Worm (Caenorhabditis elegans) whole organism, dauer: ENCODE data around the gene C16D2.3.

ENCODE experiments used
- unc-62 ChIP-seq: sonication (generic microtip); optimal IDR thresholded peaks from 2 replicates; lab custom pipeline; 2017; ENCODE audit warnings: missing biosample characterization, missing genetic modification reagents, missing genetic modification characterization

The C16D2.3 gene

DNA sequence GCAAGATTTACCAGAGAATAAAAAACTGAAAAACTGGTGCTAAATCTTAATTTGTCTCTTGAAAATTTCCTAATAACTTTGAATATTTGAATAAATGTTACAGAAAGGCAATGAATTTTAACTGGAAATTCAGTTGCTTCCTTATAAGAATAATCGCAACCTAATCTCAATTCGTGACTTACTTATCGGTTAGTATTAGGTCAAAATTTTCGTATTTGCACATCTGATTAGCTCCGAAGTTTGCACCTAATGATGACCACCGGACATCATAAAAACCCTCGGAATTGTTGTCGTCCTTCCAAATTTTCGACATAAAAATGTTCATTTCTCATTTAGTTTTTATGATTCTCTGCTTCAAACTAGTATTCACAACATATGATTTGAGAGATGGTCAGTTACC lies at the start of gene C16D2.3:
Gene C16D2.3, plus strand, starts transcription at position 301 of the 400 bp plus-strand sequence.
- no peak for TF ChIP-seq unc-62 (GFP tag; lab: Kevin White, UChicago)

DNA sequence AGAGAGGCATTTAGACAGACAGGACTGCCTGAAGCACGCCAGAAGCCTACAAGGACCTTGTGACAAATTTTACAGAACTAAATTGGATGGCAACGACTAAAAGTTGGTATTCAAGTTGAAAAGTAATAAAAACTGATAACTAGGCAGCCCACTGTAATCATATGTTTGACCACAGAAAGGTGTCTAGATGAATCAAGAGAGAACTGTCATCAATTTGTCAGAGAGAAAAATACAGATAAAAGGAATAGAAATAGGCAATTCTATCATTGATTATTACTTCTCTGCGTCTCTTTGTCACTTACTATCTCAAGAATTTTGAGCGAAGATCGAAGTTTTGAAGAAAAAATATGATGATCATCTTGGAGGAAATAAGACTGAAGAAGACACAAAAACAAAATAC lies 45.0 kb upstream of the C16D2.3 start:
- TF ChIP-seq unc-62 (GFP tag; lab: Kevin White, UChicago), result no peak

DNA sequence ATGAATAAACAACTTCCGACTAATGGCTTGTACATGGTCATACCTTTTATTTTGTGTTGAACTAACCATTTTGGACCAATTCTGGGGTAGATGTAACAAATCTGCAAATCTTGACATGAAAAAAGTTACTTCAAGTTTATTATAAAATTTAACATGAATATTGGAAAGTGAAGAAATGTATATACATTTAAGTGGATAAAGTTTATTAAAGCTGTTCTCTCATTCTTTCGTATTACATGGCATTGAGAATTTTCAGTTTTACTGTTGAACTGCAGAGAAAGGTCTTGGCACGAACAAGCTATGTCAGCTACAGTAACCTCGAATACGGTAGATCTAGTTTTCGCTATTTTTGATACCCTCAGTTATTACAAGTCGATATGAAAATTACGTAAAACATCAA lies 44.3 kb upstream of the C16D2.3 start, which contains the start of gene C07H4.1:
Gene C07H4.1, minus strand, starts transcription at position 101 of the 400 bp plus-strand sequence.
- TF ChIP-seq unc-62 (GFP tag; lab: Kevin White, UChicago), result no peak

DNA sequence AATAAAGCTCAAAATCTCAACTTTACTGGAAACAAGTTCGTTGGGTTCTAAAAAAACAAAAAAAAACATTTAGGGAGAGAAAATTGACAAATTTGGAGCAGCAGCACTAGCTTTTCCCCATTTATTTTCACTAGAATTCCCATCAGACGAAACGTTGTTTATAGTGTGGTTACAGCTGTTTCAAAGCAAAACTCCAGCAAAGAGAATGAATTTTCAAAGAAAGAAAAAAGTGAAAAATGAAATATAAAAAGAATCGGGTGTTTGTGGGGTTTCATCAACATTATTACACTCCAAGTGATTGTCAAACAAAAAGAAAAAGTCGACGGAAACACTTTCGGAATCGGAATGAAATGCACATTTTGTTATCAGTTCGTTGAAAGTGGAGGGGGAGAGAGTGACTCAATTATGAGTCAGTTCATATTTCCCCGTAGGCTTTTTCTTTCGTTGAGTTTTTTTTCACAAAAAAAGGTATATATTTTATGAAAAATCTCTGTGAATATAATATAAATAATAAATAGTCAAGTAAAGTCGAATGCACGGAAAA lies 43.6 kb upstream of the C16D2.3 start:
- no peak for TF ChIP-seq unc-62 (GFP tag; lab: Kevin White, UChicago)

DNA sequence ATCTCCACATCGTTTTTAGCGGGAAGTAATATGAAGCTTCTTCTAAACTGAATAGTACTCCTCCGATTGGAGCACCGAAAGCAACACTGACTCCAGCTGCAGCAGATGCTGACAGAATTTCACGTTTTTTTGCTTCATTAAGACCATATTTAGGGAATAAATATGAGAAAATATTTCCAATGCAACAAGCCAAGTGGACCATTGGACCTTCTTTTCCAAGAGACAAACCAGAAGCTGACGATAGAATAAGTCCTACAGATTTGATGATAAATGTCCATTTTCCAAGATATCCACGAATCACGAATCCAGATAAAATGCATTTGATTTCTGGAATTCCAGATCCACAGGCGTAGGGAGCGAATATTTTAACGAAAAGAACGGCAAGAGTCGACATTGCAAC lies 40.6 kb upstream of the C16D2.3 start:
- no peak for TF ChIP-seq unc-62 (GFP tag; lab: Kevin White, UChicago)

DNA sequence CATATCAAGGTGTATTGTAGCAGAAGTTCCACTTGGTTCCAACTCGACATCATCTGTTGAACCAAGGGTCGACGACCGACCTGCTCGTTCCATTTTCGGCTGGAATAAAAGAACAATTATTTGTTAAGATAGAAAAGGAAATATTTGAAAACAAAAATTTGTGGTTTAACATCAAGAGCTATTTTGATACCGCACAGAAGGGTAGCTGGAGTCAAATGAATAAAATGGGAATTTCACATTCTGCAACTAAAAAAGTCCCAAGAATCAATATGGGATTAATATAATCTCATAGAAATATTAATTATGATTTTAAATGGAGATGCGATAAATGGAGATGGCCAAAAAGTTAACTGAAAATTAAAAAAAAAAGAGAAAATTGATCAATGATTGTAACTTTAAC lies 39.4 kb upstream of the C16D2.3 start, which contains the start of gene clh-5:
Gene clh-5, minus strand, starts transcription at position 101 of the 400 bp plus-strand sequence.
- TF ChIP-seq unc-62 (GFP tag; lab: Kevin White, UChicago), result no peak

DNA sequence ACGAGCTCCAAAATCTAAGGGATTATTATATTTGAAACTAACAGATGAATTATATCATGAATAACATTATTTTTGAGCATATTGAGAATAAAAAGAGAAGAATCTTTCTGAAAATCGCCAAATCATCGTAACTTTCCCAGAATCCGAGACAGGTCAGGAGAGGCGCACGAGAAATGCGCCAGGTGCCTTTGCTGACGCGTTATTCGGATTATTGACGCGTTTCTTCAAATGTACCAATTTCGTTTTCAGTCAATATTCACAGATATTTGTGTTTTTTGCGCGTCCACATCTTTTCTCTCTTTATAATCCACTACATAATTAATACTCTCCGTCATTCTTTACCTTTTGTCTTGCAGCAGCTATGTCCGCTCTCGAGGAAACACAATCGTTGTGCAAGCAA lies 38.9 kb upstream of the C16D2.3 start, which contains the start of gene T24H10.1:
Gene T24H10.1, plus strand, starts transcription at position 355 of the 400 bp plus-strand sequence.
- TF ChIP-seq unc-62 (GFP tag; lab: Kevin White, UChicago), result no peak

DNA sequence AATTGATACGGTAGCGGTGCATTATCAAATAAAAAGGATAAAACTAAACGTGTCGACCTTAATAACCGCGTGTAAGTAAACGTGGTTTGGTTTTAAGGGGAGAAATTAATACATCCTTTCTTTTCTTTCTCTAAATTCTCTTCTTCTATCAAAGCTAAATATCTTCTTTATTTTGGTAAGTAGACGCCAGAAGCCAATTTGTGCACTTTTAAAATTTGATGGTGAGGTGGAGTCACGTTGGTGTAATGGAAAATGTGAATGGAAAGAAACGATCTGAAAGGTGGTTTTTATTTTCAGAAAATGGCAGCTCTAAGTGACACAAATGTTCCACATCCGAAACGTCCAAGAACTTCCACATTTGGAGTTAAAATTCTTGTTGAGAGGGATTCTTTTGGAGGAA lies 37.1 kb upstream of the C16D2.3 start, which contains the start of gene T24H10.5:
Gene T24H10.5, plus strand, starts transcription at position 301 of the 400 bp plus-strand sequence.
- TF ChIP-seq unc-62 (GFP tag; lab: Kevin White, UChicago), result no peak

DNA sequence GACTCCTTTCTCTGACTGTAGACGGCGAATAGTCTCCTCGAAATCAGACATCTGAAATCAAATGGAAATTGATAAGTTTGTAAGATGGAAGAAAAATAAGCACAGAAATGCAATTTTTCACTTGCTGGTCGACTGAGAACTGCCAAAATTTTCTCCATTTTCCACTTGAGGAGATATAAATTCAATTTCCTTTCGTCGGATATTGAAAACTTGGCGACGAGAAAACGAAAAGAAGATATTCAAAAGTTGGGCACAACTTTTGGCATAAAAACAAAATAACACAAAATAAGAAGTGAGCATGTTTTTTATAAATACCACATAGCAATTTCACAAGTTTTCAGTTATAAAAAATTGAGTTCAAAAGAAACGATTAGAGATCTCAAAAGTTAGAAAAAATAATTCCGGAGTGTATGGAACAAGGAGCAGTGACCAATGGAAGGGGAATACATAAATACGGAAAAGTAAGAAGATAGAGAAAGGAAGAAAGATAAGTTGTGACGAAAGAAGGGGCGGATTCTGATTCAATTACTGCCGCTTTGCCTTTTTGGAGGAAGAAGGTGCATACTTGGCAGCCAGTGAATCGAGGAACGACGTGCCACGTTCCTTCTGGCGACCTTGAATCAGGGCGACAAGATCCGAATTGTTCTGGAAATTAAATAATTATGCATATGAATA lies 30.7 kb upstream of the C16D2.3 start, which contains the start of gene dyrb-1:
Gene dyrb-1, minus strand, starts transcription at position 51 of the 675 bp plus-strand sequence.
- TF ChIP-seq unc-62 (GFP tag; lab: Kevin White, UChicago), result no peak

DNA sequence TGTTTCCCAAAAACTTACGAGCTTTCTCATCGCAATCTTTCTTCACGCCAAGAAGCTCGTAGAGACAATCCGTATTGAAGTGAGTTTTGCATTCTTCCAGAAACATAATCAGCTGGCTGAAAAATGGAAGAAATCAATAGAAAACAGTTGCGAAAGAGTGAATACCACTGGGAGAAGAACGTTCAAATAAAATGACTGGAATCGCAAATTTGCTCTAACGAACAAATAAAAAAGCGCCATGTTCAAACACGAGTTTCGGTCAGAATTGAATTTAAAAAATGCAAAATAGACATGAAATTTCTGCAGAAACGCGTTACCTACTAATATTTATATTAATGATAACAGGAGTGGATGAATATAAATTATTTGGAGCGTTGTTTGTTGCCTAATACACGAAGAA lies 29.5 kb upstream of the C16D2.3 start, which contains the start of gene dnj-23:
Gene dnj-23, minus strand, starts transcription at position 158 of the 400 bp plus-strand sequence.
- TF ChIP-seq unc-62 (GFP tag; lab: Kevin White, UChicago), result no peak

DNA sequence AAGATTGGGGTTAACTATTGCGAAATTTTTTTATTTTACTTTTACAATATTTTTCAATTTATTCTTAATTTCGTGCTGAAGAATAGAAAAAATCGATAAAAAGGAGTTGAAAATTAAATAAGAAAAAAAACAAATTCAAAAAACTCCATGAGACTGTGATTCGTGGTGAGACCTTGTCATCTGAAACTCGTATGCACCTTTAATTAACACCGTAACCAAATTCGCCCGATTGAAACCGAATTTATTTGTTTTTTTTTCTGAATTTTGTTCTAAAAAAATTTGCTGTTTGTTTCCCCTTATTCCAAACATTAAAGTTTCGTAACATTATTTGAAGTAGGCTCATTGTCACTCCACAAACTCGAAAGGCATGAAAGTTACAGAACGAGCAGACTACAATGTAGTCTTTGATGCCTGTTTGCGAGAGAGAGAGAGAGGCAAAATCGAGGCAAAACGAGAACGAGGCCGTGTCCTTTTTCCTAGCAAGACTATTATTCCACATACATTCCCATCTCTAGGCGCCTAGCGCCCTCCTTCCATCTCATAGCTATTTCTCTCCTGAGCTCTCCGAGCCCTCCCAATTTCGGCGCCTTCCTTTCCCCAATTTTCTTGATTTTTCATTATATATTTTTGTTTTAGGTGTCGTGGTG lies 28.9 kb upstream of the C16D2.3 start, which contains the start of gene T24H10.4:
Gene T24H10.4, plus strand, starts transcription at position 630 of the 647 bp plus-strand sequence.
- no peak for TF ChIP-seq unc-62 (GFP tag; lab: Kevin White, UChicago)

DNA sequence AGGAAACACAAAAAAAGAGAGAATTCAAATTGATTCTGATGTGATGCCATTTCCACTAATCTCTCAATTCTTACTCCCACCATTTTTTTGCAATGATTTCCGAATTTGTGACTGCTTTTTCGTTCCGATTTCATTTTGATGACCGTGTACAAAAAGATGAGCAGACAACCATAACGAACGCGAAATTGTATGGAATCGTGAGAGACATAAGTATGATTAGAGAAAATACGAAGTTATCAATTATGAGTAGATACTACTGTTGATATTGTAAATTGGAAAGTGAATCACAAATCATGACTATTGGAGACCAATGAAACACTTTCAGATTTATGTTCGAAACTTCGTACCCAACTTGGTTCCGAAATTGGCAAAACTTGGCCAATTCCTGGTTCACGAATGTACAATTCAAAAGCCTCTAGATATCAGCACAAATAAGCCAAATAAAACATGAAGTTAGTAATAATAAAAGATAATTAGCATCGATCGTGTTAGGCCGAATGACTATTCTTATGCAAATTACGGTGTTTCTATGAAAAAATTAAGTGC lies 26.4 kb upstream of the C16D2.3 start:
- TF ChIP-seq unc-62 (GFP tag; lab: Kevin White, UChicago), result no peak

DNA sequence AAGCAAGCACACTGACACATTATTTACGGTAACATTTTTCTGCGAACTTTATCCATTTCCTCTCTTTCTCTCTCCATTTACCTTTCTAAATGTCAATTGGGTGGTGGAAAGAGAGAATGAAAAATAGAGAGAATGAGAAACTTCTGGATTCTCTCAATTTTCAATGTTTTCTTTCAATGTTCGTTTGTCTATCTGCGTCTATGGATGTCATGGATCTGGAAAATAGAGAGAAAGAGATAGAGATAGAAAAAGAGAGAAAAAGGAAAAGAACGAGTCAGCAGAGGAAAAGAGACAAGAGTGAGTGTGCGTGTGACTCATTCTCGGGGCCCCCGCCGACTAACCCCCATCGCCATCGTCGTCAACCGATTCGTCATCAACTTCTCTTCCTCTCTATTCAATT lies 25.1 kb upstream of the C16D2.3 start, which contains the start of gene jun-1:
Gene jun-1, plus strand, starts transcription at position 307 of the 400 bp plus-strand sequence.
- no peak for TF ChIP-seq unc-62 (GFP tag; lab: Kevin White, UChicago)

DNA sequence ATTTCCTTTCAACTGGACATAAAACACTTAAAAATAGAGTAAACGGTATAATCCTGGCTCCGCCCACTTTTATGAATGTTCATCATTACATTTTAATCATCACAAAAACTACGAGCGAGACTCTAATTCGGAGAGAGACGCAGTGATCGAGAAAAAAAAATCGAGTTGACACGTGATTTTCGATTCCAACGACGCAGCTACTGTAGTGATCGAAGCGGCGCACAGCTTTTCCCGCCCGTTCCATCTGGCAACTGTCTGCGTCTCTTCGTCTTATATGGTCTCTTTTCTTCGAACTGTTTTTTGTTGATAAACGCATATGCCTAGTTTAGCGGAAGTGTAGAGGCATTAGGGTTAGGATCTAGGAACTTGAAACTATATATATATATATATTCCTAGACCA lies 24.1 kb upstream of the C16D2.3 start:
- TF ChIP-seq unc-62 (GFP tag; lab: Kevin White, UChicago), result no peak

DNA sequence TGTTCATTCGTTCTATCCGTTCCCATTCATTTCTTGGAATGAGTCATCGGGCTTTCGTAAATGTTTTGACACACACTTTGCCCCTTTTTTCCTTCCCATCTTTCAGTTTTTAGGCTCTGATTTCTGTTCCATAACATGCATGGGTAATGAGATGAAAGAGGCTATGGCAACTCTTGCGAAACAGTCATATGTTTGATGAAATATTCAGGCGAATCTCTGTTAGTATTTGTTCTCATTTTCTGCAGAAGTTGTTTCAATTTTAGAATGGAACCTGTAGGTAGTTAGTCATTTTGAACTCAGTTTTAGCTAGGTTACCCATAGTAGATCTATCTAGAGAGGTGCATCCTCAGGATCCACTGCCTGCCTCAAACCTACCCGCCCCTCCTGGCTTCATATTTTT lies 22.9 kb upstream of the C16D2.3 start:
- TF ChIP-seq unc-62 (GFP tag; lab: Kevin White, UChicago), result no peak

DNA sequence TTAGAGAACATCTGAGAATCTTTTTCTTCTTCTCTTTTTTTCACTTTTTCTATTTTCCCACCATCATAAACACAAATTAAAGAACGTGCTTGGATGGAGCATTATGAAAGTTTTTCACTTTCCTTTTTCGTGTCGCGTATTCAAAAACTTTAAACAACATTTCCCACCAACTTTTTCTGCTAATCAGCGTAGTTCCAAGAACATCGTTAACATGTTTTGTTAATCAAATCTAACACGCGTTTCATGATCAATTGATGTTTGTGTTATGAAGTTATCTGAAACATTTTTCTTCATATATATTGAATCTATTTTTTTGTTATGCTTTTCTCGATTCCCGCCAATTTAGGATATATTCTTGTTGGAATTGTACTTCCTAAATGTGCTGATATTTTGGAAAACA lies 22.3 kb upstream of the C16D2.3 start:
- TF ChIP-seq unc-62 (GFP tag; lab: Kevin White, UChicago), result no peak
